Worm (Caenorhabditis elegans): ENCODE measurements around the gene mrp-2.

Gene mrp-2

DNA sequence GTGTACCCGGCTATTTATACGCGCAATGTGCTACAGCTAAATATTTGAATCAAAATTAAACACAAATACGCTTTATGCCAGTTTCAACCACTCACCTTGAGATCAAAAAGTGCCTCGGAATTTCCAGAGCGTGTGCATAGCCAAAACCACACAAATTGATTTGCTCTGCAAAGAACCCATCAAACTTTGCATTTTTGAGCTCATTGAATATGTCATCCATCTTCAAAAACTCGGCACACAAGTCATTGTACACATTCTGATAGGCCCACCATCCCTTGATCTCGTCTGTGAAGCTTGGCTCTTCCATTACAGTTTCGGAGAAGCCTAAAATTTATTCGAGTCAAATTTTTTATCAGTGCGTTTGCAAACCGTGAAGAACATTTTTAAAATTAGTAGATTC, 43.1 kb downstream of the mrp-2 start:
- no peak for TF ChIP-seq F13C5.2 (tag; optimal IDR thresholded peaks at IDR 0.05)
- TF ChIP-seq tbx-37 (GFP tag; conservative IDR thresholded peaks at IDR 0.05), result no peak
- no peak for TF ChIP-seq hmg-4 (GFP tag; optimal IDR thresholded peaks at IDR 0.05)
- TF ChIP-seq scrt-1 (GFP tag; IDR thresholded peaks at IDR 0.05), result no peak
- TF ChIP-seq tbx-11 (GFP tag; IDR thresholded peaks at IDR 0.05), result no peak
- TF ChIP-seq hmbx-1 (tag; optimal IDR thresholded peaks at IDR 0.05), result no peak
- no peak for TF ChIP-seq aly-1 (tag; optimal IDR thresholded peaks at IDR 0.05)
- no peak for TF ChIP-seq hnd-1 (tag; optimal IDR thresholded peaks at IDR 0.05)
- no peak for TF ChIP-seq sea-1 (GFP tag; conservative IDR thresholded peaks at IDR 0.05)
- TF ChIP-seq ceh-36 (tag; optimal IDR thresholded peaks at IDR 0.05), result no peak
- no peak for TF ChIP-seq flt-1 (GFP tag; IDR thresholded peaks at IDR 0.05)
- TF ChIP-seq ama-1 (optimal IDR thresholded peaks at IDR 0.05), result no peak

DNA sequence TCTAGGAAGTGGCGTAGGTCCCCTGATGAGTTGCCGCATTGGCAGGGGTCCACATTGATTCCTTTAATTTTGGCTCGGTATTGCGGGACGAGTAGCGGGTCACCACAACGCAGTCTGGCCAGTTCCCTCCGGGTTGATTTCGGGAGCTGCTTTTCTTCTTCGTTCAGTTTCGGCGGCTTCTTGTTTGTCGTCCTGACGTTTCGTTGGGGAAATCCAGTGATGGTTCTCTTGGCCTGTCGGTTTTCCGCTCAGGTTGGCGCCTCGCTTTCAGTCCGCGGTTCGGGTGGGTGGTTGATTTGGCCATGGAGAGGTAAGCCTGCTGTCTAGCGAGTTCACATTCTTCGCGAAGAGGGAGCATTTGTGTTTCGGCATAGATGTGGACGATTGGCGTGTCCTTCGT, 43.7 kb downstream of the mrp-2 start:
- no peak for TF ChIP-seq F13C5.2 (tag; optimal IDR thresholded peaks at IDR 0.05)
- TF ChIP-seq sea-1 (GFP tag; conservative IDR thresholded peaks at IDR 0.05), result no peak
- no peak for TF ChIP-seq flt-1 (GFP tag; IDR thresholded peaks at IDR 0.05)
- no peak for TF ChIP-seq hnd-1 (tag; optimal IDR thresholded peaks at IDR 0.05)
- TF ChIP-seq ceh-36 (tag; optimal IDR thresholded peaks at IDR 0.05), result no peak
- no peak for TF ChIP-seq tra-4 (tag; optimal IDR thresholded peaks at IDR 0.05)
- no peak for TF ChIP-seq ama-1 (optimal IDR thresholded peaks at IDR 0.05)
- TF ChIP-seq hmg-4 (GFP tag; optimal IDR thresholded peaks at IDR 0.05), result no peak
- no peak for TF ChIP-seq ceh-13 (GFP tag; optimal IDR thresholded peaks at IDR 0.05)
- no peak for TF ChIP-seq ets-7 (tag; optimal IDR thresholded peaks at IDR 0.05)
- TF ChIP-seq tbx-37 (GFP tag; conservative IDR thresholded peaks at IDR 0.05), result no peak
- no peak for TF ChIP-seq scrt-1 (GFP tag; IDR thresholded peaks at IDR 0.05)
- TF ChIP-seq hmbx-1 (tag; optimal IDR thresholded peaks at IDR 0.05), result no peak
- TF ChIP-seq tbx-11 (GFP tag; IDR thresholded peaks at IDR 0.05), result no peak

DNA sequence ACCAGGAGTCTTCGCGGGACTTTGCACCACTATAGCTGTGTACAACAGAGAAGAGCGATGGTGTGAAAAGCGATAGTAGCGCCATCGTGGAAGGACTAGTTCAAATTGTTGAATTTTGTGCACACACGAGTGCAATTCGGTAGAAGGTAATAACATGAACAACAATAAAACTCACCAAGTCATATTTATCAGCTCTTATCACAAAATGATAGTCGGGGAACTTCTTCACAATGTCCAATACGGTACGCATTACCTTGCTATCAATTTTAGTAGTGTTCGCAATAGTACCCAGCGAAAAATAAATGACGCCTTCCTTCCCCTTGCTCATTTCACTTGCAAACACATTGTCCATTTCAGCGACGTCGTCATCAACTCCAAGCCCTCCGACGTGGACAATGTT, 44.8 kb downstream of the mrp-2 start:
- TF ChIP-seq hnd-1 (tag; optimal IDR thresholded peaks at IDR 0.05) (no peak), F13C5.2 (tag; optimal IDR thresholded peaks at IDR 0.05) (no peak), tra-4 (tag; optimal IDR thresholded peaks at IDR 0.05) (no peak), sea-1 (GFP tag; conservative IDR thresholded peaks at IDR 0.05) (no peak)

DNA sequence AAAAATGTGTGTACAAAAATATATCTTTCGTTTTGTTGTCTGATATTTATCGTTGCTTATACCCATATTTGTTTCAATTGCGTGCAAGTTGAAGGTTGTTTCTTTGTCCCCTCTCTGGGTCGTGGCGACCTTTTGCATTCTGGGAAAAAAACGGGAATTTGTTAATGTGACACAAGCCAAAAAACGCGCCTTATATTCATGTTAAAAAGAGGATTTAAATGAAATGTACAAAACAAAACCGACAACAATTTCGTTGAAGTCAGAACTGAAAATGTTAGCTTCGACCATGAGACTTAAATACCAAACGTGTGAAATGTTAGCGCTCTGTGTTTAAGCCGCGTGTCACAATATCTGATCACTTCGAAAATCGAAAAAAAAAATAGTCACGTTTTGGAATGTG, 48.0 kb downstream of the mrp-2 start:
- TF ChIP-seq ceh-36 (tag; optimal IDR thresholded peaks at IDR 0.05), result no peak
- no peak for TF ChIP-seq ceh-13 (GFP tag; optimal IDR thresholded peaks at IDR 0.05)
- TF ChIP-seq scrt-1 (GFP tag; IDR thresholded peaks at IDR 0.05), result no peak
- no peak for TF ChIP-seq tbx-11 (GFP tag; IDR thresholded peaks at IDR 0.05)

DNA sequence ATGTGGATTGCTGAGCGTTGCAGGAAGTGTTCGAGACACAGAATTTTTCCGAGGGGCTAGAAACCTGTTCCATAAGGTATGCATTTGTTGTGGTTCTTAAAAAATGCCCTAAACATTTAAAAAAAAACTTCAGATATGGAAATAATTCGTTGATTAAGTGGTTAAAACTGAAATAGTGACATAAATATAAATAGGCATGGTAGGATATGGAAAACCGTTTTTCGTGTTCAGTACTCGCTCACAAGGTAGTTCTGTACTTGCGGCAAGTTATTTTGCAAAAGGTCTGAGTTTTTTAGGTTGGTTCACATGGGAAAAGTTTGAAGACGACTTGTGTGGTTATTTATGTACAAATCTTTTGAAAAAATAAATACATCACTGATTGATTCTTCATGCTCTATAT, 51.6 kb downstream of the mrp-2 start, which contains the start of gene B0310.3:
Gene B0310.3, minus strand, starts transcription at position 101 of the 400 bp plus-strand sequence.
- TF ChIP-seq scrt-1 (GFP tag; IDR thresholded peaks at IDR 0.05) (no peak), F13C5.2 (tag; optimal IDR thresholded peaks at IDR 0.05) (no peak), ama-1 (optimal IDR thresholded peaks at IDR 0.05) (no peak), aly-1 (tag; optimal IDR thresholded peaks at IDR 0.05) (no peak), ceh-36 (tag; optimal IDR thresholded peaks at IDR 0.05) (no peak), tbx-11 (GFP tag; IDR thresholded peaks at IDR 0.05) (no peak), pes-1 (GFP tag; IDR thresholded peaks at IDR 0.05) (no peak), hnd-1 (tag; optimal IDR thresholded peaks at IDR 0.05) (no peak), hmg-4 (GFP tag; optimal IDR thresholded peaks at IDR 0.05) (no peak), tbx-37 (GFP tag; conservative IDR thresholded peaks at IDR 0.05) (no peak), sea-1 (GFP tag; conservative IDR thresholded peaks at IDR 0.05) (no peak), hmbx-1 (tag; optimal IDR thresholded peaks at IDR 0.05) (no peak), ets-7 (tag; optimal IDR thresholded peaks at IDR 0.05) (no peak), tra-4 (tag; optimal IDR thresholded peaks at IDR 0.05) (no peak), flt-1 (GFP tag; IDR thresholded peaks at IDR 0.05) (no peak), ceh-13 (GFP tag; optimal IDR thresholded peaks at IDR 0.05) (no peak), B0310.2 (tag; optimal IDR thresholded peaks at IDR 0.05) (no peak)

DNA sequence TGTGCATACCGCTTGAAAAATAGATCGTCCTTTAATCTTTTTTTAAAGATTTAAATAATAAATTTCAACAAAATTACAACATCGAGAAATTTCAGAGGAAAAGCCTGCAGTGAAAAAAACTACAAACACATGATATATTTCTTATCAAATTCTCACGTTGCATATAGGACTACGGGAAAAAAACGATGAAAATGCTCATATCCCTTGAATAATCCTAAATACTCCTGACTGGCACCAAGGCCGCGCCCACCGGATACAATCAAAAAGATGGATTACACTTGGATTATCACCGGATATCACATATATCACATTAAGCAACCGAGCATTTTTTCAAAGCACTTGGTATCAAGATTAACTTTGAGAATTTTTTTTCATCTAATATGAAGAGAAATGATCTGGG, 58.5 kb downstream of the mrp-2 start:
- no peak for TF ChIP-seq aly-1 (tag; optimal IDR thresholded peaks at IDR 0.05)
- TF ChIP-seq F13C5.2 (tag; optimal IDR thresholded peaks at IDR 0.05), result no peak
- no peak for TF ChIP-seq hmg-4 (GFP tag; optimal IDR thresholded peaks at IDR 0.05)
- TF ChIP-seq hmbx-1 (tag; optimal IDR thresholded peaks at IDR 0.05), result no peak
